Worm (Caenorhabditis elegans) whole organism, midembryonic: Measurements from ENCODE around the gene lgc-53.

ENCODE experiments used
- med-1 ChIP-seq: sonication (generic microtip); optimal IDR thresholded peaks from 2 replicates; lab custom pipeline; 2017; ENCODE audit warnings: missing genetic modification characterization, mild to moderate bottlenecking, missing compliant biosample characterization, antibody characterized with exemption, missing genetic modification reagents; ENCODE audit not compliant: insufficient read depth
- ztf-23 ChIP-seq: fragments of 200-800 bp; sonication (Bioruptor generic); IDR thresholded peaks from 2 replicates; pipeline ENCODE4 v1.3.6; 2022; ENCODE audit warnings: missing genetic modification reagents, missing genetic modification characterization, missing compliant biosample characterization

- TF ChIP-seq ztf-23 (GFP tag; lab: Robert Waterston, UW) (no peak), med-1 (no peak)
These were observed 40.7 kb downstream of the lgc-53 start for ce11 chrX:16752196-16752595.
